Worm (Caenorhabditis elegans) whole organism, L3 larva: Measurements from ENCODE around the gene gst-32.

Experiments used
- nhr-11 ChIP-seq: fragments of 150-350 bp; optimal IDR thresholded peaks from 2 replicates; lab custom pipeline; 2014; ENCODE audit warnings: missing biosample characterization, missing genetic modification characterization
- nhr-28 ChIP-seq: fragments of 150-350 bp; optimal IDR thresholded peaks from 2 replicates; lab custom pipeline; 2014; ENCODE audit warnings: missing biosample characterization, missing genetic modification characterization
- pqm-1 ChIP-seq: fragments of 150-350 bp; optimal IDR thresholded peaks from 2 replicates; lab custom pipeline; 2017; ENCODE audit warnings: missing biosample characterization, missing genetic modification characterization, inconsistent platforms
- sea-2 ChIP-seq: fragments of 150-350 bp; sonication (generic microtip); optimal IDR thresholded peaks from 4 replicates; lab custom pipeline; 2014; ENCODE audit warnings: missing biosample characterization, missing genetic modification reagents, missing genetic modification characterization
- snpc-4 ChIP-seq: fragments of 150-350 bp; optimal IDR thresholded peaks from 2 replicates; lab custom pipeline; 2014; ENCODE audit warnings: missing biosample characterization, missing genetic modification characterization
- unc-39 ChIP-seq: sonication (generic microtip); optimal IDR thresholded peaks from 4 replicates; lab custom pipeline; 2017; ENCODE audit warnings: missing biosample characterization, missing genetic modification characterization
- ztf-4 ChIP-seq: fragments of 150-350 bp; optimal IDR thresholded peaks from 2 replicates; lab custom pipeline; 2014; ENCODE audit warnings: missing biosample characterization, missing genetic modification characterization

ce11 chrII:15195346-15195745, 17.0 kb upstream of the gst-32 start:
- TF ChIP-seq pqm-1 (tag; lab: Kevin White, UChicago) (no peak), nhr-11 (tag; lab: Kevin White, UChicago) (no peak), nhr-28 (tag; lab: Kevin White, UChicago) (no peak), unc-39 (tag; lab: Kevin White, UChicago) (no peak), snpc-4 (tag; lab: Kevin White, UChicago) (no peak), sea-2 (GFP tag; lab: Kevin White, UChicago) (no peak), ztf-4 (no peak)
